Worm (Caenorhabditis elegans): ENCODE measurements around the gene C29F7.1.

ce11 chrX:13411306-13411705, 1.6 kb downstream of the C29F7.1 start:
- TF ChIP-seq tbx-37 (GFP tag; conservative IDR thresholded peaks at IDR 0.05): no peak
- no peak for TF ChIP-seq B0310.2 (tag; optimal IDR thresholded peaks at IDR 0.05)
- TF ChIP-seq ama-1 (optimal IDR thresholded peaks at IDR 0.05): no peak
- no peak for TF ChIP-seq ets-7 (tag; optimal IDR thresholded peaks at IDR 0.05)
- TF ChIP-seq aly-1 (tag; optimal IDR thresholded peaks at IDR 0.05): no peak
- TF ChIP-seq ceh-36 (tag; optimal IDR thresholded peaks at IDR 0.05): no peak
- no peak for TF ChIP-seq tbx-11 (GFP tag; IDR thresholded peaks at IDR 0.05)
- TF ChIP-seq flt-1 (GFP tag; IDR thresholded peaks at IDR 0.05): no peak
- TF ChIP-seq scrt-1 (GFP tag; IDR thresholded peaks at IDR 0.05): no peak
- TF ChIP-seq hmg-4 (GFP tag; optimal IDR thresholded peaks at IDR 0.05): no peak
- no peak for TF ChIP-seq ceh-13 (GFP tag; optimal IDR thresholded peaks at IDR 0.05)
- TF ChIP-seq pes-1 (GFP tag; IDR thresholded peaks at IDR 0.05): no peak
- no peak for TF ChIP-seq F13C5.2 (tag; optimal IDR thresholded peaks at IDR 0.05)
